Fruit fly (Drosophila melanogaster) whole organism, embryonic: ENCODE measurements around the gene CG3408.

Source experiments
- Aef1 ChIP-seq: fragments of 200-800 bp; sonication (Bioruptor generic); IDR thresholded peaks from 3 replicates; pipeline ENCODE4 v1.3.6; 2022; ENCODE audit warnings: missing biosample characterization, missing genetic modification characterization
- Awh ChIP-seq: fragments of 200-800 bp; sonication (Bioruptor generic); IDR thresholded peaks from 2 replicates; pipeline ENCODE4, ENCODE4 v1.3.6; 2022; ENCODE audit warnings: missing biosample characterization, missing genetic modification characterization
- BEAF-32 ChIP-seq: fragments of 200-800 bp; sonication (Bioruptor generic); optimal IDR thresholded peaks from 3 replicates; lab custom pipeline; 2017; ENCODE audit warnings: missing biosample characterization, missing genetic modification characterization, mild to moderate bottlenecking, moderate library complexity, missing genetic modification reagents
- Blimp-1 ChIP-seq: fragments of 200-800 bp; sonication (Bioruptor generic); optimal IDR thresholded peaks from 3 replicates; lab custom pipeline; 2018; ENCODE audit warnings: missing biosample characterization, missing genetic modification characterization, mild to moderate bottlenecking, moderate library complexity, missing genetic modification reagents
- CG10147 ChIP-seq: fragments of 200-800 bp; sonication (Bioruptor generic); optimal IDR thresholded peaks from 2 replicates; lab custom pipeline; 2019; ENCODE audit warnings: missing biosample characterization, mild to moderate bottlenecking, missing genetic modification characterization, moderate library complexity
- CG10366 ChIP-seq: fragments of 200-800 bp; sonication (Bioruptor generic); IDR thresholded peaks from 2 replicates; pipeline ENCODE4 v1.3.6; 2022; ENCODE audit warnings: missing biosample characterization, missing genetic modification characterization
- CG10654 ChIP-seq: fragments of 200-800 bp; sonication (Bioruptor generic); optimal IDR thresholded peaks from 2 replicates; lab custom pipeline; 2016; ENCODE audit warnings: missing biosample characterization, missing genetic modification characterization
- CG11504 ChIP-seq: fragments of 200-800 bp; sonication (Bioruptor generic); optimal IDR thresholded peaks from 3 replicates; lab custom pipeline; 2019; ENCODE audit warnings: missing biosample characterization, mild to moderate bottlenecking, missing genetic modification characterization, moderate library complexity
- CG11695 ChIP-seq: fragments of 200-800 bp; sonication (Bioruptor generic); IDR thresholded peaks from 3 replicates; pipeline ENCODE4 v1.3.6; 2022; ENCODE audit warnings: missing biosample characterization, missing genetic modification characterization
- CG12071 ChIP-seq: fragments of 200-800 bp; sonication (Bioruptor generic); optimal IDR thresholded peaks from 3 replicates; lab custom pipeline; 2018; ENCODE audit warnings: missing biosample characterization, mild to moderate bottlenecking, missing genetic modification characterization
- CG12155 ChIP-seq: fragments of 200-800 bp; sonication (Bioruptor generic); optimal IDR thresholded peaks from 3 replicates; lab custom pipeline; 2016; ENCODE audit warnings: missing biosample characterization, missing genetic modification characterization
- CG13296 ChIP-seq: fragments of 200-800 bp; sonication (Bioruptor generic); optimal IDR thresholded peaks from 3 replicates; lab custom pipeline; 2018; ENCODE audit warnings: missing biosample characterization, mild to moderate bottlenecking, missing genetic modification characterization
- CG15479 ChIP-seq: fragments of 200-800 bp; sonication (Bioruptor generic); optimal IDR thresholded peaks from 3 replicates; lab custom pipeline; 2019; ENCODE audit warnings: missing biosample characterization, mild to moderate bottlenecking, missing genetic modification characterization, moderate library complexity
- CG15514 ChIP-seq: fragments of 200-800 bp; sonication (Bioruptor generic); optimal IDR thresholded peaks from 3 replicates; lab custom pipeline; 2017; ENCODE audit warnings: missing biosample characterization, missing genetic modification characterization, mild to moderate bottlenecking, moderate library complexity, missing genetic modification reagents
- CG16813 ChIP-seq: fragments of 200-800 bp; sonication (Bioruptor generic); IDR thresholded peaks from 3 replicates; pipeline ENCODE4 v1.3.6; 2022; ENCODE audit warnings: missing biosample characterization, missing genetic modification characterization; ENCODE audit not compliant: partially characterized antibody
- CG33557 ChIP-seq: fragments of 200-800 bp; sonication (Bioruptor generic); optimal IDR thresholded peaks from 2 replicates; lab custom pipeline; 2019; ENCODE audit warnings: missing biosample characterization, mild to moderate bottlenecking, missing genetic modification characterization, moderate library complexity
- CG42726 ChIP-seq: fragments of 200-800 bp; sonication (Bioruptor generic); IDR thresholded peaks from 2 replicates; pipeline ENCODE4 v1.3.6; 2022; ENCODE audit warnings: missing biosample characterization, missing genetic modification characterization; ENCODE audit not compliant: partially characterized antibody
- CG4820 ChIP-seq: fragments of 200-800 bp; sonication (Bioruptor generic); optimal IDR thresholded peaks from 3 replicates; lab custom pipeline; 2016; ENCODE audit warnings: missing biosample characterization, missing genetic modification characterization
- CG7372 ChIP-seq: fragments of 200-800 bp; sonication (Bioruptor generic); IDR thresholded peaks from 2 replicates; pipeline ENCODE4 v1.3.6; 2022; ENCODE audit warnings: missing biosample characterization, missing genetic modification characterization
- CG7745 ChIP-seq: fragments of 200-800 bp; sonication (Bioruptor generic); optimal IDR thresholded peaks from 2 replicates; lab custom pipeline; 2018; ENCODE audit warnings: missing biosample characterization, mild to moderate bottlenecking, missing genetic modification characterization, moderate library complexity
- CG9609 ChIP-seq: fragments of 200-800 bp; sonication (Bioruptor generic); optimal IDR thresholded peaks from 3 replicates; lab custom pipeline; 2016; ENCODE audit warnings: missing biosample characterization, missing genetic modification characterization
- HHEX ChIP-seq: fragments of 200-800 bp; sonication (Bioruptor generic); optimal IDR thresholded peaks from 3 replicates; lab custom pipeline; 2017; ENCODE audit warnings: missing biosample characterization, mild to moderate bottlenecking, missing genetic modification characterization, missing genetic modification reagents
- HLH54F ChIP-seq: fragments of 200-800 bp; sonication (Bioruptor generic); optimal IDR thresholded peaks from 3 replicates; lab custom pipeline; 2016; ENCODE audit warnings: missing biosample characterization, missing genetic modification characterization
- Hr78 ChIP-seq, 2 experiments: fragments of 200-800 bp in 1 of 2; fragments of >200 bp in 1 of 2; sonication (Bioruptor generic) in 1 of 2; optimal IDR thresholded peaks; 2 replicates each; lab custom pipeline; 2017 to 2019; ENCODE audit warnings: missing biosample characterization in 2 of 2, missing genetic modification characterization in 2 of 2, mild to moderate bottlenecking in 1 of 2, moderate library complexity in 1 of 2
- Hsf ChIP-seq: fragments of 200-800 bp; sonication (Bioruptor generic); optimal IDR thresholded peaks from 3 replicates; lab custom pipeline; 2016; ENCODE audit warnings: missing biosample characterization, missing genetic modification characterization
- Lhr ChIP-seq: fragments of 200-800 bp; sonication (Bioruptor generic); optimal IDR thresholded peaks from 3 replicates; lab custom pipeline; 2017; ENCODE audit warnings: mild to moderate bottlenecking, missing biosample characterization, missing genetic modification reagents, missing genetic modification characterization
- Lim3 ChIP-seq: fragments of 200-800 bp; sonication (Bioruptor generic); IDR thresholded peaks from 2 replicates; pipeline ENCODE4 v1.3.6; 2022; ENCODE audit warnings: missing biosample characterization, missing genetic modification characterization
- Mad ChIP-seq: fragments of 200-800 bp; sonication (Bioruptor generic); optimal IDR thresholded peaks from 2 replicates; lab custom pipeline; 2016; ENCODE audit warnings: missing biosample characterization, missing genetic modification characterization
- Mes4 ChIP-seq: fragments of 200-800 bp; sonication (Bioruptor generic); optimal IDR thresholded peaks from 2 replicates; lab custom pipeline; 2016; ENCODE audit warnings: missing biosample characterization, missing genetic modification characterization
- ac ChIP-seq: fragments of 200-800 bp; sonication (Bioruptor generic); optimal IDR thresholded peaks from 3 replicates; lab custom pipeline; 2017; ENCODE audit warnings: missing biosample characterization, mild to moderate bottlenecking, missing genetic modification characterization
- ap ChIP-seq: fragments of 200-800 bp; sonication (Bioruptor generic); IDR thresholded peaks from 2 replicates; pipeline ENCODE4 v1.3.6; 2022; ENCODE audit warnings: missing biosample characterization, missing genetic modification characterization
- btn ChIP-seq: fragments of 200-800 bp; sonication (Bioruptor generic); optimal IDR thresholded peaks from 2 replicates; lab custom pipeline; 2016; ENCODE audit warnings: missing biosample characterization, missing genetic modification characterization
- ci ChIP-seq: fragments of 200-800 bp; sonication (Bioruptor generic); IDR thresholded peaks from 3 replicates; pipeline ENCODE4 v1.3.6; 2022; ENCODE audit warnings: missing biosample characterization, missing genetic modification characterization
- danr ChIP-seq: fragments of 200-800 bp; sonication (Bioruptor generic); IDR thresholded peaks from 2 replicates; pipeline ENCODE4 v1.3.6; 2022; ENCODE audit warnings: missing biosample characterization, missing genetic modification characterization
- disco-r ChIP-seq: fragments of 200-800 bp; sonication (Bioruptor generic); optimal IDR thresholded peaks from 2 replicates; lab custom pipeline; 2016; ENCODE audit warnings: missing biosample characterization, missing genetic modification characterization
- dysf ChIP-seq: fragments of 200-800 bp; sonication (Bioruptor generic); IDR thresholded peaks from 3 replicates; pipeline ENCODE4 v1.3.6; 2022; ENCODE audit warnings: missing biosample characterization, missing genetic modification characterization
- en ChIP-seq: fragments of 200-800 bp; sonication (Bioruptor generic); optimal IDR thresholded peaks from 2 replicates; lab custom pipeline; 2016; ENCODE audit warnings: missing biosample characterization, missing genetic modification characterization
- fd96Cb ChIP-seq: fragments of 200-800 bp; sonication (Bioruptor generic); optimal IDR thresholded peaks from 2 replicates; lab custom pipeline; 2018; ENCODE audit warnings: missing biosample characterization, mild to moderate bottlenecking, missing genetic modification characterization, moderate library complexity
- grau ChIP-seq: fragments of 200-800 bp; optimal IDR thresholded peaks from 3 replicates; lab custom pipeline; 2019; ENCODE audit warnings: missing biosample characterization, mild to moderate bottlenecking, missing genetic modification characterization, moderate library complexity
- grn ChIP-seq: fragments of 200-800 bp; sonication (Bioruptor generic); optimal IDR thresholded peaks from 3 replicates; lab custom pipeline; 2017; ENCODE audit warnings: missing biosample characterization, missing genetic modification characterization
- gsb-n ChIP-seq: fragments of 200-800 bp; sonication (Bioruptor generic); optimal IDR thresholded peaks from 3 replicates; lab custom pipeline; 2018; ENCODE audit warnings: missing biosample characterization, mild to moderate bottlenecking, missing genetic modification characterization
- ham ChIP-seq: fragments of 200-800 bp; sonication (Bioruptor generic); IDR thresholded peaks from 2 replicates; pipeline ENCODE4 v1.3.6; 2022; ENCODE audit warnings: missing biosample characterization, missing genetic modification characterization
- jigr1 ChIP-seq: fragments of 200-800 bp; sonication (Bioruptor generic); IDR thresholded peaks from 3 replicates; pipeline ENCODE4 v1.3.6; 2022; ENCODE audit warnings: missing biosample characterization, missing genetic modification characterization
- kah ChIP-seq: fragments of 200-800 bp; sonication (Bioruptor generic); optimal IDR thresholded peaks from 2 replicates; lab custom pipeline; 2018; ENCODE audit warnings: missing biosample characterization, mild to moderate bottlenecking, missing genetic modification characterization
- nau ChIP-seq: fragments of 200-800 bp; sonication (Bioruptor generic); optimal IDR thresholded peaks from 3 replicates; lab custom pipeline; 2017; ENCODE audit warnings: missing biosample characterization, mild to moderate bottlenecking, missing genetic modification characterization, missing genetic modification reagents
- nom ChIP-seq: fragments of 200-800 bp; sonication (Bioruptor generic); optimal IDR thresholded peaks from 2 replicates; lab custom pipeline; 2017; ENCODE audit warnings: missing biosample characterization, missing genetic modification characterization, mild to moderate bottlenecking, moderate library complexity, missing genetic modification reagents
- ro ChIP-seq: fragments of 200-800 bp; sonication (Bioruptor generic); IDR thresholded peaks from 2 replicates; pipeline ENCODE4 v1.3.6; 2022; ENCODE audit warnings: missing biosample characterization, missing genetic modification characterization
- sd ChIP-seq: fragments of 200-800 bp; sonication (Bioruptor generic); optimal IDR thresholded peaks from 3 replicates; lab custom pipeline; 2018; ENCODE audit warnings: missing biosample characterization, mild to moderate bottlenecking, missing genetic modification characterization, moderate library complexity
- seq ChIP-seq: fragments of 200-800 bp; sonication (Bioruptor generic); IDR thresholded peaks from 2 replicates; pipeline ENCODE4 v1.3.6; 2022; ENCODE audit warnings: missing biosample characterization, missing genetic modification characterization
- unc-4 ChIP-seq: fragments of 200-800 bp; sonication (Bioruptor generic); IDR thresholded peaks from 2 replicates; pipeline ENCODE4 v1.3.6; 2022; ENCODE audit warnings: missing biosample characterization, missing genetic modification characterization; ENCODE audit not compliant: partially characterized antibody

CG3408 gene

dm6 chr3L:9476829-9477228 is 32.6 kb downstream of the CG3408 start, which contains the start of the genes Uch-L5 and Jarid2 (continued):
- no peak for TF ChIP-seq CG10147 (GFP tag; lab: Kevin White, UChicago)
- peak; percentile 70 for TF ChIP-seq HLH54F (GFP tag; lab: Kevin White, UChicago)
- TF ChIP-seq sd (tag; lab: Kevin White, UChicago) = no peak
- TF ChIP-seq CG16813 = no peak; the same call in 2 of the 3 replicates
- peak; percentile 60 for TF ChIP-seq Lhr (GFP tag; lab: Kevin White, UChicago)
- TF ChIP-seq HHEX = peak; percentile 36
- TF ChIP-seq ham = no peak
- peak; percentile 25 for TF ChIP-seq CG9609 (GFP tag; lab: Kevin White, UChicago)
- TF ChIP-seq CG15514 (GFP tag; lab: Kevin White, UChicago) = peak; percentile 85
- peak; percentile 41 for TF ChIP-seq CG13296 (GFP tag; lab: Kevin White, UChicago)
- no peak for TF ChIP-seq fd96Cb (tag; lab: Kevin White, UChicago)
- peak; percentile 7 for TF ChIP-seq CG33557 (GFP tag; lab: Kevin White, UChicago)
- no peak for TF ChIP-seq gsb-n (tag; lab: Kevin White, UChicago)
- TF ChIP-seq dysf = peak; percentile 41; the same call in 2 of the 3 replicates
- TF ChIP-seq Lim3 (GFP tag; lab: Robert Waterston, UW) = no peak
- peak; percentile 42; the same call in 1 of the 3 replicates for TF ChIP-seq Aef1 (GFP tag; lab: Robert Waterston, UW)
- TF ChIP-seq ac (GFP tag; lab: Kevin White, UChicago) = no peak
- no peak for TF ChIP-seq CG10366 (GFP tag; lab: Robert Waterston, UW)
- no peak for TF ChIP-seq en (GFP tag; lab: Kevin White, UChicago)
- TF ChIP-seq Hr78 (GFP tag; optimal IDR thresholded peaks at IDR 0.05; lab: Kevin White, UChicago) = no peak
- peak; percentile 50 for TF ChIP-seq BEAF-32 (GFP tag; lab: Kevin White, UChicago)
- 0 out of 2 replicates have a peak, but pooled peaks have one; percentile 17 for TF ChIP-seq unc-4 (GFP tag; lab: Robert Waterston, UW)
- peak; percentile 14 for TF ChIP-seq Mes4 (GFP tag; lab: Kevin White, UChicago)
- TF ChIP-seq CG15479 = peak; percentile 20
- TF ChIP-seq ci = peak; percentile 79; the same call in 2 of the 3 replicates
- TF ChIP-seq seq (GFP tag; lab: Robert Waterston, UW) = no peak
- TF ChIP-seq CG4820 = peak; percentile 19
- TF ChIP-seq nom = peak; percentile 40
- TF ChIP-seq btn (GFP tag; lab: Kevin White, UChicago) = no peak
- no peak for TF ChIP-seq CG7745 (tag; lab: Kevin White, UChicago)
- TF ChIP-seq ro (GFP tag; lab: Robert Waterston, UW) = no peak
- TF ChIP-seq danr (GFP tag; lab: Robert Waterston, UW) = no peak
- TF ChIP-seq kah (GFP tag; lab: Kevin White, UChicago) = no peak
- peak; percentile 62 for TF ChIP-seq disco-r
- TF ChIP-seq CG11695 (GFP tag; lab: Robert Waterston, UW) = no peak
- TF ChIP-seq Awh = no peak
- TF ChIP-seq Mad (GFP tag; lab: Kevin White, UChicago) = peak; percentile 43
- TF ChIP-seq CG10654 (GFP tag; lab: Kevin White, UChicago) = peak; percentile 57
- TF ChIP-seq jigr1 (GFP tag; lab: Robert Waterston, UW) = no peak
- TF ChIP-seq CG12155 (GFP tag; lab: Kevin White, UChicago) = peak; percentile 45
- peak; percentile 43 for TF ChIP-seq Hsf (GFP tag; lab: Kevin White, UChicago)
- no peak for TF ChIP-seq Blimp-1 (GFP tag; lab: Kevin White, UChicago)
- no peak for TF ChIP-seq CG12071 (GFP tag; lab: Kevin White, UChicago)
- TF ChIP-seq CG7372 = no peak
- no peak for TF ChIP-seq ap (GFP tag; lab: Robert Waterston, UW)
- peak; percentile 67 for TF ChIP-seq CG42726 (GFP tag; lab: Robert Waterston, UW)
- no peak for TF ChIP-seq nau (GFP tag; lab: Kevin White, UChicago)
- TF ChIP-seq grau = peak; percentile 43
- TF ChIP-seq grn (GFP tag; lab: Kevin White, UChicago) = no peak
- TF ChIP-seq CG11504 = no peak
